Worm (Caenorhabditis elegans) whole organism, L3 larva: ENCODE results near the gene srbc-40.

Experiments used
- ZK546.5 ChIP-seq: sonication (generic microtip); optimal IDR thresholded peaks from 2 replicates; lab custom pipeline; 2017; ENCODE audit warnings: missing biosample characterization, missing genetic modification characterization
- ceh-28 ChIP-seq: fragments of 150-350 bp; optimal IDR thresholded peaks from 2 replicates; lab custom pipeline; 2014; ENCODE audit warnings: missing biosample characterization, missing genetic modification reagents, missing genetic modification characterization
- ceh-82 ChIP-seq: fragments of 150-350 bp; optimal IDR thresholded peaks from 2 replicates; lab custom pipeline; 2014; ENCODE audit warnings: missing biosample characterization, missing genetic modification characterization
- elt-1 ChIP-seq: fragments of 150-350 bp; optimal IDR thresholded peaks from 2 replicates; lab custom pipeline; 2014; ENCODE audit warnings: missing biosample characterization, missing genetic modification characterization
- elt-3 ChIP-seq, 3 experiments: fragments of 150-350 bp in 1 of 3; sonication (generic microtip) in 2 of 3; optimal IDR thresholded peaks; 2 replicates in 2 of 3; 4 replicates in 1 of 3; lab custom pipeline; 2014 to 2017; ENCODE audit warnings: missing biosample characterization in 3 of 3, missing genetic modification characterization in 3 of 3
- jun-1 ChIP-seq: fragments of 150-350 bp; optimal IDR thresholded peaks from 2 replicates; lab custom pipeline; 2014; ENCODE audit warnings: missing biosample characterization, missing genetic modification reagents, missing genetic modification characterization
- mdl-1 ChIP-seq: fragments of 150-350 bp; optimal IDR thresholded peaks from 2 replicates; lab custom pipeline; 2014; ENCODE audit warnings: missing biosample characterization, missing genetic modification characterization
- nhr-25 ChIP-seq: sonication (generic microtip); optimal IDR thresholded peaks from 2 replicates; lab custom pipeline; 2017; ENCODE audit warnings: missing biosample characterization, missing genetic modification characterization
- nhr-77 ChIP-seq: fragments of 150-350 bp; optimal IDR thresholded peaks from 2 replicates; lab custom pipeline; 2014; ENCODE audit warnings: missing biosample characterization, missing genetic modification characterization
- sea-2 ChIP-seq: fragments of 150-350 bp; sonication (generic microtip); optimal IDR thresholded peaks from 4 replicates; lab custom pipeline; 2014; ENCODE audit warnings: missing biosample characterization, missing genetic modification reagents, missing genetic modification characterization

- TF ChIP-seq jun-1 (tag; lab: Kevin White, UChicago) (no peak), ZK546.5 (tag; lab: Kevin White, UChicago) (no peak), elt-1 (tag; lab: Kevin White, UChicago) (no peak), elt-3 (tag; optimal IDR thresholded peaks at IDR 0.05; lab: Kevin White, UChicago) (no peak), nhr-25 (tag; lab: Kevin White, UChicago) (no peak), ceh-28 (tag; lab: Kevin White, UChicago) (no peak), ceh-82 (tag; lab: Kevin White, UChicago) (no peak), nhr-77 (tag; lab: Kevin White, UChicago) (no peak), sea-2 (GFP tag; lab: Kevin White, UChicago) (no peak), mdl-1 (tag; lab: Kevin White, UChicago) (no peak)
Observed at ce11 chrV:764732-765131, 45.1 kb upstream of the srbc-40 start, which contains the start of gene str-238.
